Fruit fly (Drosophila melanogaster) whole organism, embryonic: Measurements from ENCODE around the gene CG9164.

Source experiments
- CG33557 ChIP-seq: fragments of 200-800 bp; sonication (Bioruptor generic); optimal IDR thresholded peaks from 2 replicates; lab custom pipeline; 2019; ENCODE audit warnings: missing biosample characterization, mild to moderate bottlenecking, missing genetic modification characterization, moderate library complexity
- hbn ChIP-seq: fragments of 200-800 bp; sonication (Bioruptor generic); IDR thresholded peaks from 2 replicates; pipeline ENCODE4 v1.3.6; 2022; ENCODE audit warnings: missing biosample characterization, missing genetic modification characterization; ENCODE audit not compliant: partially characterized antibody

DNA sequence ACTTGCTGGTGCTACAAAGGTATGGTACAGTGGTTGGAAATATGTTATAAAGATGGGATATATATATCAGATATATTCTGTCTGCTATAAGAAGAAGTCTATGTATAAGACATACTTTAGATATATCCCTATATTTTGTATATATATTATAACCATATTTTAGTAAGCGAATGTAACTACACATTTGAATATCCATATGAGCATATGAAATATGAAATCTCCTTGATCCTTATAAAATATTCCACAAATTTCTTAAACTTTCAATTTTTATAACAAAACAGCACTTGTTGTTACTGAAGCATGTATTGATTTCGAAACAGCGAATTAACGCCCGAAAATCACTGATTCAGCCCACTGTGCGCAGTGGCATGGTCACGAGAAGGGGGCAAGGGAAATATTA, 20.8 kb downstream of the CG9164 start:
- TF ChIP-seq CG33557, result peak; percentile 13
- TF ChIP-seq hbn, result no peak
